Worm (Caenorhabditis elegans) whole organism, late embryonic: ENCODE data around the gene col-83.
A peak's percentile ranks its signal among the peaks of the same experiment; 100 is the strongest.

ENCODE experiments used
- C08G9.2 ChIP-seq: sonication (generic microtip); optimal IDR thresholded peaks from 2 replicates; lab custom pipeline; 2016; ENCODE audit warnings: mild to moderate bottlenecking, missing genetic modification characterization, moderate library complexity, missing compliant biosample characterization
- C38D4.7 ChIP-seq: fragments of 200-800 bp; sonication (Bioruptor generic); optimal IDR thresholded peaks from 2 replicates; lab custom pipeline; 2018; ENCODE audit warnings: mild to moderate bottlenecking, missing genetic modification characterization, moderate library complexity, missing compliant biosample characterization
- F13H6.1 ChIP-seq: sonication (generic microtip); optimal IDR thresholded peaks from 2 replicates; lab custom pipeline; 2016; ENCODE audit warnings: missing genetic modification characterization, missing compliant biosample characterization
- K02D7.2 ChIP-seq: sonication (generic microtip); optimal IDR thresholded peaks from 2 replicates; lab custom pipeline; 2017; ENCODE audit warnings: mild to moderate bottlenecking, missing genetic modification characterization, missing compliant biosample characterization
- ceh-14 ChIP-seq: sonication (generic microtip); optimal IDR thresholded peaks from 2 replicates; lab custom pipeline; 2016; ENCODE audit warnings: missing genotype, missing genetic modification characterization, missing compliant biosample characterization
- ceh-19 ChIP-seq: fragments of 200-800 bp; sonication (Bioruptor generic); optimal IDR thresholded peaks from 2 replicates; lab custom pipeline; 2018; ENCODE audit warnings: mild to moderate bottlenecking, missing genetic modification characterization, missing compliant biosample characterization
- ceh-22 ChIP-seq: sonication (generic microtip); optimal IDR thresholded peaks from 2 replicates; lab custom pipeline; 2017; ENCODE audit warnings: missing biosample characterization, missing genetic modification characterization
- ceh-31 ChIP-seq: sonication (generic microtip); optimal IDR thresholded peaks from 2 replicates; lab custom pipeline; 2016; ENCODE audit warnings: missing genetic modification characterization, missing compliant biosample characterization
- ceh-48 ChIP-seq: sonication (generic microtip); optimal IDR thresholded peaks from 2 replicates; lab custom pipeline; 2016; ENCODE audit warnings: missing genetic modification characterization, inconsistent platforms, missing compliant biosample characterization
- elt-2 ChIP-seq: sonication (generic microtip); optimal IDR thresholded peaks from 2 replicates; lab custom pipeline; 2016; ENCODE audit warnings: missing genetic modification reagents, missing genetic modification characterization, missing compliant biosample characterization
- elt-4 ChIP-seq: sonication (generic microtip); optimal IDR thresholded peaks from 2 replicates; lab custom pipeline; 2016; ENCODE audit warnings: missing genetic modification characterization, missing compliant biosample characterization
- ets-4 ChIP-seq: sonication (generic microtip); optimal IDR thresholded peaks from 2 replicates; lab custom pipeline; 2016; ENCODE audit warnings: missing genetic modification characterization, missing compliant biosample characterization
- eyg-1 ChIP-seq: sonication (generic microtip); optimal IDR thresholded peaks from 2 replicates; lab custom pipeline; 2016; ENCODE audit warnings: missing genotype, missing genetic modification characterization, missing compliant biosample characterization
- fax-1 ChIP-seq: sonication (generic microtip); optimal IDR thresholded peaks from 2 replicates; lab custom pipeline; 2016; ENCODE audit warnings: missing genotype, missing genetic modification characterization, missing compliant biosample characterization
- hlh-15 ChIP-seq: sonication (generic microtip); optimal IDR thresholded peaks from 2 replicates; lab custom pipeline; 2016; ENCODE audit warnings: missing genetic modification characterization, missing compliant biosample characterization
- hlh-30 ChIP-seq: sonication (generic microtip); optimal IDR thresholded peaks from 2 replicates; lab custom pipeline; 2017; ENCODE audit warnings: antibody characterized with exemption, missing genetic modification characterization, missing compliant biosample characterization; ENCODE audit not compliant: insufficient read depth
- hlh-6 ChIP-seq: sonication (generic microtip); optimal IDR thresholded peaks from 2 replicates; lab custom pipeline; 2016; ENCODE audit warnings: missing genotype, missing genetic modification characterization, missing compliant biosample characterization
- madf-2 ChIP-seq: sonication (generic microtip); optimal IDR thresholded peaks from 2 replicates; lab custom pipeline; 2017; ENCODE audit warnings: missing genetic modification characterization, missing compliant biosample characterization
- mec-3 ChIP-seq: sonication (generic microtip); optimal IDR thresholded peaks from 2 replicates; lab custom pipeline; 2016; ENCODE audit warnings: borderline replicate concordance, missing genetic modification characterization, missing compliant biosample characterization
- nfya-1 ChIP-seq: sonication (generic microtip); optimal IDR thresholded peaks from 2 replicates; lab custom pipeline; 2017; ENCODE audit warnings: missing genetic modification characterization, mild to moderate bottlenecking, missing compliant biosample characterization, antibody characterized with exemption, moderate library complexity
- npax-4 ChIP-seq: sonication (generic microtip); optimal IDR thresholded peaks from 2 replicates; lab custom pipeline; 2016; ENCODE audit warnings: missing genetic modification characterization, missing compliant biosample characterization
- pat-9 ChIP-seq: fragments of 200-800 bp; sonication (Bioruptor generic); optimal IDR thresholded peaks from 2 replicates; lab custom pipeline; 2018; ENCODE audit warnings: mild to moderate bottlenecking, missing genetic modification characterization, moderate library complexity, missing compliant biosample characterization
- pha-2 ChIP-seq: sonication (generic microtip); optimal IDR thresholded peaks from 2 replicates; lab custom pipeline; 2017; ENCODE audit warnings: mild to moderate bottlenecking, missing genetic modification characterization, missing compliant biosample characterization
- pha-4 ChIP-seq: fragments of 150-350 bp; optimal IDR thresholded peaks from 2 replicates; lab custom pipeline; 2018; ENCODE audit warnings: missing biosample characterization, missing genetic modification reagents, missing genetic modification characterization
- ref-2 ChIP-seq: sonication (generic microtip); optimal IDR thresholded peaks from 2 replicates; lab custom pipeline; 2016; ENCODE audit warnings: missing genetic modification characterization, missing compliant biosample characterization
- rnt-1 ChIP-seq: sonication (generic microtip); optimal IDR thresholded peaks from 2 replicates; lab custom pipeline; 2016; ENCODE audit warnings: missing genetic modification characterization, missing compliant biosample characterization
- sox-2 ChIP-seq: fragments of 200-800 bp; sonication (Bioruptor generic); IDR thresholded peaks from 2 replicates; pipeline ENCODE4 v1.3.6; 2022; ENCODE audit warnings: missing genetic modification reagents, missing genetic modification characterization, missing compliant biosample characterization
- tbx-2 ChIP-seq: sonication (generic microtip); optimal IDR thresholded peaks from 2 replicates; lab custom pipeline; 2016; ENCODE audit warnings: missing genetic modification characterization, missing compliant biosample characterization
- tbx-7 ChIP-seq: sonication (generic microtip); optimal IDR thresholded peaks from 2 replicates; lab custom pipeline; 2016; ENCODE audit warnings: missing genotype, missing genetic modification characterization, missing compliant biosample characterization
- ttx-3 ChIP-seq: sonication (generic microtip); optimal IDR thresholded peaks from 2 replicates; lab custom pipeline; 2016; ENCODE audit warnings: missing genetic modification reagents, missing genetic modification characterization, missing compliant biosample characterization
- unc-42 ChIP-seq: sonication (generic microtip); optimal IDR thresholded peaks from 2 replicates; lab custom pipeline; 2016; ENCODE audit warnings: missing genotype, missing genetic modification characterization, missing compliant biosample characterization
- unc-86 ChIP-seq: sonication (generic microtip); optimal IDR thresholded peaks from 2 replicates; lab custom pipeline; 2016; ENCODE audit warnings: missing genetic modification characterization, missing compliant biosample characterization

col-83 gene

ce11 chrII:11012532-11013179 lies 33.1 kb downstream of the col-83 start:
- TF ChIP-seq tbx-7 (tag; lab: Kevin White, UChicago) (no peak), mec-3 (tag; lab: Kevin White, UChicago) (peak; percentile 6), nfya-1 (tag; lab: Kevin White, UChicago) (no peak)
- TF ChIP-seq, all 69 proteins: peak for 1

ce11 chrII:11010914-11011313 lies 34.9 kb downstream of the col-83 start:
- TF ChIP-seq unc-86 (tag; lab: Kevin White, UChicago) (no peak), hlh-30 (tag; lab: Kevin White, UChicago) (no peak), pha-4 (tag; lab: Kevin White, UChicago) (no peak), ceh-19 (GFP tag; lab: Kevin White, UChicago) (no peak)

ce11 chrII:11004381-11004780 lies 41.4 kb downstream of the col-83 start:
- no peak for TF ChIP-seq fax-1 (tag; lab: Kevin White, UChicago)
- TF ChIP-seq ets-4 (tag; lab: Kevin White, UChicago) = no peak
- TF ChIP-seq hlh-15 (tag; lab: Kevin White, UChicago) = no peak
- no peak for TF ChIP-seq madf-2 (tag; lab: Kevin White, UChicago)
- TF ChIP-seq K02D7.2 (tag; lab: Kevin White, UChicago) = no peak
- TF ChIP-seq pat-9 (tag; lab: Kevin White, UChicago) = no peak
- TF ChIP-seq ceh-22 (tag; lab: Kevin White, UChicago) = no peak
- no peak for TF ChIP-seq pha-4 (tag; lab: Kevin White, UChicago)
- no peak for TF ChIP-seq unc-42 (tag; lab: Kevin White, UChicago)

- TF ChIP-seq ceh-48 (tag; lab: Kevin White, UChicago) (no peak), unc-42 (tag; lab: Kevin White, UChicago) (peak; percentile 90)
- TF ChIP-seq, all 69 proteins: peak for 1
Observed at ce11 chrII:10999109-10999508, 46.7 kb downstream of the col-83 start.

ce11 chrII:10995600-10995999 lies 50.2 kb downstream of the col-83 start:
- no peak for TF ChIP-seq F13H6.1 (tag; lab: Kevin White, UChicago)
- no peak for TF ChIP-seq ref-2
- no peak for TF ChIP-seq elt-2
- TF ChIP-seq ttx-3 = no peak
- TF ChIP-seq hlh-6 (tag; lab: Kevin White, UChicago) = no peak
- no peak for TF ChIP-seq ceh-31 (tag; lab: Kevin White, UChicago)
- no peak for TF ChIP-seq npax-4 (tag; lab: Kevin White, UChicago)
- no peak for TF ChIP-seq tbx-7 (tag; lab: Kevin White, UChicago)
- no peak for TF ChIP-seq pha-2 (tag; lab: Kevin White, UChicago)
- no peak for TF ChIP-seq rnt-1 (tag; lab: Kevin White, UChicago)
- TF ChIP-seq eyg-1 (tag; lab: Kevin White, UChicago) = no peak
- TF ChIP-seq ceh-48 (tag; lab: Kevin White, UChicago) = no peak
- no peak for TF ChIP-seq elt-4 (tag; lab: Kevin White, UChicago)
- TF ChIP-seq C08G9.2 (tag; lab: Kevin White, UChicago) = no peak
- no peak for TF ChIP-seq ceh-14 (tag; lab: Kevin White, UChicago)
- TF ChIP-seq C38D4.7 (GFP tag; lab: Kevin White, UChicago) = no peak
- no peak for TF ChIP-seq tbx-2 (tag; lab: Kevin White, UChicago)
- TF ChIP-seq sox-2 (GFP tag; lab: Robert Waterston, UW) = no peak
